Fruit fly (Drosophila melanogaster): ENCODE measurements around the gene Rcd4.

Rcd4 gene

DNA sequence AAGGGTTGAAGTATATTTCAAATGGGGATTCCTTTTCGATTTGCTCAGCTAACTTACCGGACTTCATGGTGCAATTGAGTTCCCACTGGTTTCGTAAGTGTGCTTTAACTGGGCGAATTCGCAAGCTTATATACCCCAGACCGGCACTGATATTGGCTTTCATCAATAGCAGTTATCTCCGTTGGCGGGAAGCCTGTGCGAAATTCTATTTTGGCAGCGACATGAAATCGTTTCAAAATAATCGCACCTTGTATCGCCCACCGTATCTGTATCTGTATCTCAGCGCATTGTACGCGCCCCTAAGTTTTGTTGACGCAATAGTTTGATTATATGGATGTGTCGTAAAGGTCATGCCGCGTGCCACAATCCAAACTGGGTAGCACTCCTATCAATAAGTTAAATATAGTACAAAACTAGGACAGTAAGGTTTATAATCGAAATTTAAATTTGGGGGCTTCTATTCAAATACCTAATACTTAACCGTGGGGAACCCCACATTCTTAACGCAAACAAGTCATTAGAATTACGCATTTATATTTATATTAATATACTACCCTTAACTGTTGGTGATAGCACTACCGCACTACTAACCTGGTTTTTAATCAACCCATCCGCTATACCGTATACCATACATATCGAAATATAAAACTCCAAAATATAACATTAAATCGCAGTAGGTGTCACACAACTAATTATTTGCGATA is 13.5 kb downstream of the Rcd4 start, which contains the start of the genes Peritrophin-15a and CG13385:
Peritrophin-15a (minus strand) TSS at position 101 of the 704 bp plus-strand sequence.
CG13385 (plus strand) TSS at position 654 of the 704 bp plus-strand sequence.
- TF ChIP-seq CG8632 (GFP tag; optimal IDR thresholded peaks at IDR 0.05) (no peak), Ets96B (tag; optimal IDR thresholded peaks at IDR 0.05) (no peak), CG10631 (GFP tag; optimal IDR thresholded peaks at IDR 0.05) (no peak), Sox14 (GFP tag; optimal IDR thresholded peaks at IDR 0.05) (no peak), Eip78C (GFP tag) (no peak)

DNA sequence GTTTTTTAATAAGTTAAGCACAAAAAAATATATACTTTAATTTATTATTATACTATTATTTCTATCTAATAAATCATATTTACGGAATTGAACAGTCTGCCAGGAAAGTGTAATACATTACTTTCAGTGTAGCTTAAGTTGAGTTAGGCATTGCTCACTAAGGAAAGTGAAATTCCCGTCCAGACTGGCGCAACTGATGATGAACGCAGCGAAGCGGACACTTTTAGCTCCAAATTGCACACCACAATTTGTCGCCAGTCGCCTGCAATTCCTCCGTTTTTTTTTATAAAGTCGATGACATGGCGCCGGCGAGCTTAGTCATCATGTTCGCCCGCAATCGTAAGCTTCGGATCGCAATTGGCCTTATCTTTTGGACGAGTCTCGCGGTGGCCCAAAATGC is 16.1 kb downstream of the Rcd4 start, which contains the start of gene CG13386:
CG13386 (plus strand) TSS at position 301 of the 400 bp plus-strand sequence.
- TF ChIP-seq net (GFP tag; optimal IDR thresholded peaks at IDR 0.05) (no peak), CG15336 (GFP tag; IDR thresholded peaks at IDR 0.05) (no peak), CG6276 (GFP tag; optimal IDR thresholded peaks at IDR 0.05) (no peak), fd59A (GFP tag; optimal IDR thresholded peaks at IDR 0.05) (no peak)

DNA sequence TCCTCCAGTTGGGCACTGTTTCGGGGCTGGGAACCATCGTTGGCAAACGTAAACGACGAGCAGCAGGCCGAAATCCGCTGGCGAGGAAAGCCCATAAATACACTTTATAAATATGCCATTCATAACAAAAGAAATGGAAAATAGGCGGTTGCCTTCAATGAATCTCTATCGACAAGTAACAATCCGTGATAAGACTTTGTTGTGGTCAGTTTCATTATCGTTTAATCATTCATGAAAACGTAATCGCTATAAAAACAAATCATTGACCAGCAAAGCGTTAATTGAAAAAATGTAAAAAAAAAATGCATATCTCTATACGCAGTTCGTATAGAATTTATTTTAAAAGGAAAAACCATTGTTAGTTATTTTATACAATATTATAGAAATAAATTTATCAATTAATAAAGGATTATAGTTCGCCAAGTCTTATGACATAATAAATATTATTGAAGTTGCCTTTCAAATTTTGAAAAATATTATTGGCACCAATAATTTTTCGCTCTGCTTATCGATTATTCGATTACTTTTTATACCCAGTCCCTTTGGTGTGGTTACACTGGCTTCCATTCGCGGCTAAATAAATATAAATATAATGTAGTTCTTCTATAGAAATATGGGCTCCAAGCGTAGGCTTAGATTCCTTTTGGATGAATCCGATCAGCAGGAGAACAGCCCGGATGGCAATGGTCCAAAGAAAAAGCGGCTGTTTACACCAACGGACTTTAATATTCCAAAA is 17.4 kb downstream of the Rcd4 start, which contains the start of gene CG31898:
CG31898 (plus strand) TSS at position 559 of the 736 bp plus-strand sequence.
- TF ChIP-seq vri (GFP tag; optimal IDR thresholded peaks at IDR 0.05) (peak; percentile 87), svp (GFP tag) (no peak)

DNA sequence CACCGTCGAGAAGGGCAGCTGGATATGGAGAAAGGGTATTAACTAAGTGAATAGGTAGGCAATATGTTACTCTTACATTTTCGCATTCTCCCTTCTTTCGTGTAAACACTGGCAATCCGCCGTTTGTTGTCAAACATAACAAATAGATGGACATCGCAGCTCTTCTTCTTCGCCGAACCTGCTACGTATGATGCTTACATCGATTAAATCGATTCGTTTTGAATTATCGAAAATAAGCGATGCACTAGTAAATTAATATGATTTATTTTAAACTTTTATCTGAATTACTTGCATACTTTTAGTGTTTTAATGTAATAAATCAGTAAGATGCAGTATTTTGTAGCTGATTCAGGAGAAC is 20.2 kb downstream of the Rcd4 start, which contains the start of gene fy:
fy (minus strand) TSS at position 353 of the 358 bp plus-strand sequence.
- no peak for TF ChIP-seq Lpt (GFP tag; optimal IDR thresholded peaks at IDR 0.05)
- TF ChIP-seq Ets21C (GFP tag; optimal IDR thresholded peaks at IDR 0.05): no peak
- no peak for TF ChIP-seq dsx (GFP tag; optimal IDR thresholded peaks at IDR 0.05; ENCODE audit: poor library complexity, severe bottlenecking)
- TF ChIP-seq Blimp-1 (GFP tag; optimal IDR thresholded peaks at IDR 0.05): no peak
- TF ChIP-seq CG8319 (GFP tag; optimal IDR thresholded peaks at IDR 0.05): no peak
- TF ChIP-seq Eip75B (GFP tag; optimal IDR thresholded peaks at IDR 0.05): no peak
- TF ChIP-seq vri (GFP tag; optimal IDR thresholded peaks at IDR 0.05): no peak
- no peak for TF ChIP-seq CG31627 (GFP tag; optimal IDR thresholded peaks at IDR 0.05)
- no peak for TF ChIP-seq Sox102F (GFP tag; optimal IDR thresholded peaks at IDR 0.05)
- no peak for TF ChIP-seq CG3032 (tag; optimal IDR thresholded peaks at IDR 0.05)
- TF ChIP-seq CG6792 (GFP tag; optimal IDR thresholded peaks at IDR 0.05): no peak
- no peak for TF ChIP-seq CG32006 (GFP tag; optimal IDR thresholded peaks at IDR 0.05)
- no peak for TF ChIP-seq svp (GFP tag)
- TF ChIP-seq CG7368 (GFP tag; optimal IDR thresholded peaks at IDR 0.05): no peak
- TF ChIP-seq CG6276 (GFP tag; optimal IDR thresholded peaks at IDR 0.05): no peak
- no peak for TF ChIP-seq CG10669 (GFP tag; optimal IDR thresholded peaks at IDR 0.05)
- no peak for TF ChIP-seq fd85E (GFP tag; optimal IDR thresholded peaks at IDR 0.05)

DNA sequence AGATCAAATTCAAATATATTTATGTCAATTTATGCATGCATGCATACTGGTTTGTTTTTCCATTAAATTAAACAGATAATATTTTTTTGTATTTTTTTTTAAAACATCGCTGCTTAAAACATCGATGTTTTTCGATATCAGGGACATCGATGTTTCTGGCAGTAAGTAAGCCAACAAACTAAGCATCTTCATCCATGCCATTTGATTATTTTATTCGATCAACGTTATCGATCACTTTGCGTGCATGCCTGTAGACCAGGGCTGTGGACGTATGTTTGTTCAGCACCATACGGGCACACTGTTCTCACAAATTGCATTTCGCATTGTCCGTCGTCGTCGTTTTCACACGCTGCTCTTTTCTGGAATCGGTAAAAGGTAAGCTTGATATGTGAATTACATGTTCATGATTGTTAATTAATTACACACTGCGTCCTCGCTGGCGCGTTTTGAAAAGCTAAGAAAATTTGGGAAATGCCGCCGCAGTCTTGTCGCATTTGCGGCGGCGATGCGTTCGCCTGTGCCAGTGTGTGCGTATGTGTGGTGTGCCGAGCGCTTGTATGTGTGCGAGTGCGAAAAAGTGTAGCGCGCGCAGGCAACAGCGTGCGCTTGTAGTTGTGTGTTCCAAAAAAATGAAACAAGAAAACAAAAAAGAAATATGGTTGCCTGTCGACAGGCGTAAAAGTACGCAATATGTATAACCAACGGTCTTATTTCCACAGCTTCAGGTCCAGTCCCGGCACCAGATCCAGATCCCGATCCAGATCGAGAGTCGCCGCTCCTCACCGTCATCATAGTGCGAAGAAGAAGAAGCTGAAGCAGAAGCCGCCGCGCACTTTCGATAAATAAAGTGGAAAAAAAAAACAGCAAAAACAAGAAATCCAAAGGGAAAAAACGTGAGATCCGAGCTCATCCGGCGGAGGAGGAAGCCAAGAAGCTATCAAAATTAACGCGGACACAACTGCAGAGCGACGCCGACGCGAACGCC is 20.9 kb downstream of the Rcd4 start, which contains the start of gene emb:
emb (plus strand) TSS at position 288 of the 985 bp plus-strand sequence.
- TF ChIP-seq CG3919 (GFP tag; optimal IDR thresholded peaks at IDR 0.05): no peak
- TF ChIP-seq CG6163 (GFP tag; IDR thresholded peaks at IDR 0.05): peak; percentile 79
- no peak for TF ChIP-seq spab (GFP tag; optimal IDR thresholded peaks at IDR 0.05)
- no peak for TF ChIP-seq Met (GFP tag; optimal IDR thresholded peaks at IDR 0.05)
- TF ChIP-seq Hr39 (GFP tag; optimal IDR thresholded peaks at IDR 0.05): no peak
- no peak for TF ChIP-seq Hr38 (GFP tag; optimal IDR thresholded peaks at IDR 0.05)
- TF ChIP-seq Smox (GFP tag; optimal IDR thresholded peaks at IDR 0.05): no peak
- no peak for TF ChIP-seq CG32006 (GFP tag; optimal IDR thresholded peaks at IDR 0.05)
- no peak for TF ChIP-seq CG8319 (GFP tag; optimal IDR thresholded peaks at IDR 0.05)
- peak; percentile 50 for TF ChIP-seq Ets96B (tag; optimal IDR thresholded peaks at IDR 0.05)
- no peak for TF ChIP-seq fd85E (GFP tag; optimal IDR thresholded peaks at IDR 0.05)
- TF ChIP-seq CG4318 (GFP tag; optimal IDR thresholded peaks at IDR 0.05): no peak
- TF ChIP-seq cyc (GFP tag; optimal IDR thresholded peaks at IDR 0.05): peak; percentile 37
- TF ChIP-seq esn (GFP tag; optimal IDR thresholded peaks at IDR 0.05): peak; percentile 57
- no peak for TF ChIP-seq CG6276 (GFP tag; optimal IDR thresholded peaks at IDR 0.05)
- TF ChIP-seq fd59A (GFP tag; optimal IDR thresholded peaks at IDR 0.05): no peak
- peak; percentile 51 for TF ChIP-seq CG3032 (tag; optimal IDR thresholded peaks at IDR 0.05)
- peak; percentile 22 for TF ChIP-seq topi (GFP tag; optimal IDR thresholded peaks at IDR 0.05)
- TF ChIP-seq CG11762 (GFP tag; optimal IDR thresholded peaks at IDR 0.05; ENCODE audit: insufficient read depth): no peak
- peak; percentile 37 for TF ChIP-seq Ets21C (GFP tag; optimal IDR thresholded peaks at IDR 0.05)
- peak; percentile 58 for TF ChIP-seq CG10631 (GFP tag; optimal IDR thresholded peaks at IDR 0.05)
- no peak for TF ChIP-seq salr (GFP tag; optimal IDR thresholded peaks at IDR 0.05)
